Worm (Caenorhabditis elegans) whole organism, L2 larva: ENCODE data around the gene T22D1.18.

ENCODE experiments used
- C34F6.9 ChIP-seq: fragments of 150-350 bp; optimal IDR thresholded peaks from 2 replicates; lab custom pipeline; 2014; ENCODE audit warnings: missing biosample characterization, missing genetic modification characterization
- Y55F3AM.14 ChIP-seq: fragments of 200-800 bp; sonication (Bioruptor generic); optimal IDR thresholded peaks from 2 replicates; lab custom pipeline; 2018; ENCODE audit warnings: mild to moderate bottlenecking, missing genetic modification characterization, missing compliant biosample characterization
- alr-1 ChIP-seq: fragments of 150-350 bp; optimal IDR thresholded peaks from 2 replicates; lab custom pipeline; 2014; ENCODE audit warnings: missing biosample characterization, missing genetic modification characterization
- ama-1 ChIP-seq: fragments of 150-350 bp; optimal IDR thresholded peaks from 2 replicates; lab custom pipeline; 2018; ENCODE audit warnings: inconsistent platforms
- blmp-1 ChIP-seq: sonication (generic microtip); optimal IDR thresholded peaks from 2 replicates; lab custom pipeline; 2017; ENCODE audit warnings: missing genetic modification characterization, mild to moderate bottlenecking, missing compliant biosample characterization, antibody characterized with exemption, moderate library complexity; ENCODE audit not compliant: insufficient read depth
- ceh-16 ChIP-seq: fragments of 150-350 bp; optimal IDR thresholded peaks from 2 replicates; lab custom pipeline; 2014; ENCODE audit warnings: missing biosample characterization, missing genetic modification characterization
- ceh-82 ChIP-seq: fragments of 150-350 bp; optimal IDR thresholded peaks from 2 replicates; lab custom pipeline; 2014; ENCODE audit warnings: missing biosample characterization, missing genetic modification characterization
- dmd-4 ChIP-seq: sonication (generic microtip); optimal IDR thresholded peaks from 2 replicates; lab custom pipeline; 2017; ENCODE audit warnings: missing biosample characterization, missing genetic modification characterization
- egl-27 ChIP-seq: sonication (generic microtip); optimal IDR thresholded peaks from 3 replicates; lab custom pipeline; 2017; ENCODE audit warnings: missing biosample characterization, missing genetic modification reagents, missing genetic modification characterization
- elt-1 ChIP-seq: fragments of 150-350 bp; optimal IDR thresholded peaks from 2 replicates; lab custom pipeline; 2014; ENCODE audit warnings: missing biosample characterization, missing genetic modification characterization
- elt-3 ChIP-seq: sonication (generic microtip); optimal IDR thresholded peaks from 2 replicates; lab custom pipeline; 2017; ENCODE audit warnings: missing biosample characterization, missing genetic modification characterization
- gmeb-1 ChIP-seq: fragments of 150-350 bp; optimal IDR thresholded peaks from 2 replicates; lab custom pipeline; 2014; ENCODE audit warnings: missing biosample characterization, missing genetic modification characterization
- lin-11 ChIP-seq: fragments of 150-350 bp; sonication (generic microtip); optimal IDR thresholded peaks from 2 replicates; lab custom pipeline; 2014; ENCODE audit warnings: missing biosample characterization, missing genetic modification characterization, inconsistent platforms, mixed read lengths
- lsy-2 ChIP-seq, 2 experiments: fragments of 150-350 bp in 1 of 2; sonication (generic microtip) in 1 of 2; optimal IDR thresholded peaks; 2 replicates each; lab custom pipeline; 2014 to 2017; ENCODE audit warnings: missing biosample characterization in 2 of 2, missing genetic modification characterization in 2 of 2
- mab-5 ChIP-seq: fragments of 150-350 bp; optimal IDR thresholded peaks from 2 replicates; lab custom pipeline; 2014; ENCODE audit warnings: missing biosample characterization, missing genetic modification characterization
- mdl-1 ChIP-seq, 2 experiments: fragments of 150-350 bp in 1 of 2; sonication (generic microtip) in 1 of 2; optimal IDR thresholded peaks; 2 replicates each; lab custom pipeline; 2017; ENCODE audit warnings: missing biosample characterization in 2 of 2, missing genetic modification characterization in 2 of 2
- nhr-10 ChIP-seq: sonication (generic microtip); optimal IDR thresholded peaks from 2 replicates; lab custom pipeline; 2017; ENCODE audit warnings: missing biosample characterization, missing genetic modification characterization
- nhr-12 ChIP-seq: fragments of 150-350 bp; optimal IDR thresholded peaks from 2 replicates; lab custom pipeline; 2014; ENCODE audit warnings: missing biosample characterization, missing genetic modification characterization
- nhr-129 ChIP-seq: fragments of 150-350 bp; optimal IDR thresholded peaks from 2 replicates; lab custom pipeline; 2014; ENCODE audit warnings: missing biosample characterization, missing genetic modification characterization
- nhr-21 ChIP-seq: fragments of 150-350 bp; optimal IDR thresholded peaks from 2 replicates; lab custom pipeline; 2014; ENCODE audit warnings: missing biosample characterization, missing genetic modification characterization
- nhr-237 ChIP-seq: fragments of 150-350 bp; optimal IDR thresholded peaks from 2 replicates; lab custom pipeline; 2014; ENCODE audit warnings: missing biosample characterization, missing genetic modification characterization
- nhr-25 ChIP-seq: fragments of 150-350 bp; sonication (generic microtip); optimal IDR thresholded peaks from 3 replicates; lab custom pipeline; 2014; ENCODE audit warnings: missing biosample characterization, missing genetic modification characterization
- nhr-77 ChIP-seq: fragments of 150-350 bp; optimal IDR thresholded peaks from 2 replicates; lab custom pipeline; 2014; ENCODE audit warnings: missing biosample characterization, missing genetic modification characterization
- peb-1 ChIP-seq: fragments of 150-350 bp; optimal IDR thresholded peaks from 2 replicates; lab custom pipeline; 2014; ENCODE audit warnings: missing biosample characterization, missing genetic modification characterization
- sem-4 ChIP-seq: fragments of 150-350 bp; optimal IDR thresholded peaks from 2 replicates; lab custom pipeline; 2014; ENCODE audit warnings: missing biosample characterization, missing genetic modification reagents, missing genetic modification characterization
- skn-1 ChIP-seq: sonication (generic microtip); optimal IDR thresholded peaks from 2 replicates; lab custom pipeline; 2017; ENCODE audit warnings: missing biosample characterization, missing genetic modification characterization
- sma-3 ChIP-seq: sonication (generic microtip); optimal IDR thresholded peaks from 2 replicates; lab custom pipeline; 2016; ENCODE audit warnings: missing genetic modification reagents, missing genetic modification characterization, missing compliant biosample characterization
- sma-9 ChIP-seq, 2 experiments: fragments of 150-350 bp in 1 of 2; sonication (generic microtip) in 1 of 2; optimal IDR thresholded peaks; 2 replicates each; lab custom pipeline; 2014 to 2016; ENCODE audit warnings: missing genetic modification characterization in 2 of 2, mild to moderate bottlenecking in 1 of 2, missing biosample characterization in 1 of 2, missing compliant biosample characterization in 1 of 2, missing genetic modification reagents in 1 of 2, moderate library complexity in 1 of 2
- snpc-4 ChIP-seq: fragments of 150-350 bp; optimal IDR thresholded peaks from 2 replicates; lab custom pipeline; 2014; ENCODE audit warnings: missing biosample characterization, missing genetic modification characterization
- unc-39 ChIP-seq: fragments of 150-350 bp; optimal IDR thresholded peaks from 2 replicates; lab custom pipeline; 2014; ENCODE audit warnings: missing biosample characterization, missing genetic modification characterization
- unc-55 ChIP-seq: fragments of 150-350 bp; sonication (generic microtip); optimal IDR thresholded peaks from 3 replicates; lab custom pipeline; 2014; ENCODE audit warnings: missing biosample characterization, missing genetic modification reagents, missing genetic modification characterization
- zag-1 ChIP-seq: fragments of 150-350 bp; optimal IDR thresholded peaks from 2 replicates; lab custom pipeline; 2014; ENCODE audit warnings: missing biosample characterization, missing genetic modification characterization
- ztf-4 ChIP-seq: fragments of 150-350 bp; optimal IDR thresholded peaks from 2 replicates; lab custom pipeline; 2014; ENCODE audit warnings: missing biosample characterization, missing genetic modification characterization

Gene T22D1.18

ce11 chrIV:6905947-6906489, 13.9 kb downstream of the T22D1.18 start, which contains the start of the genes T22D1.17 and T22D1.8:
TSS of gene T22D1.17 (plus strand) at chrIV:6905997.
TSS of gene T22D1.8 (minus strand) at chrIV:6906348.
- peak; percentile 2 for TF ChIP-seq nhr-21 (tag; lab: Kevin White, UChicago)
- TF ChIP-seq zag-1: no peak
- no peak for TF ChIP-seq ama-1 (lab: Kevin White, UChicago)
- TF ChIP-seq nhr-25: peak; percentile 62
- TF ChIP-seq, all 48 proteins: peak for 2

DNA sequence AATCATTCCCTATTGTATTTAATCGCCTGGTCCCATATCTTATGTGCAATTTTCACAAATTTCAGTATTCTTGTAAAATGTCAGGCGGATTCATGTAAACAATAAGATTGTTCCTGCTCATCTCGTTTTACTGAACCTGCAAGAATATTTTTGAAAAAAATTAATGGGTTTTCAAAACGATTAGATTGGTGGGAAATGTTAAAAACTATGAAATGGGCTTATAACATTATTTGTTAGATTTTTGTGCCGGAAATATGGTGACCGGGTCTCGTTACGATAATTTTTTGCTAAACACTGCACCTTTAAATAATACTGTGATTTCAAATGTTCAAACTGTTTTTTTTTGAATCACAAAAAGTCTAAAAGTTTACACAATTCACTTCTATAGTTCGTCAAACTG, 14.5 kb downstream of the T22D1.18 start:
- TF ChIP-seq mab-5 (tag; lab: Kevin White, UChicago) (no peak), nhr-77 (tag; lab: Kevin White, UChicago) (no peak), nhr-12 (no peak), nhr-10 (tag; lab: Kevin White, UChicago) (no peak)

DNA sequence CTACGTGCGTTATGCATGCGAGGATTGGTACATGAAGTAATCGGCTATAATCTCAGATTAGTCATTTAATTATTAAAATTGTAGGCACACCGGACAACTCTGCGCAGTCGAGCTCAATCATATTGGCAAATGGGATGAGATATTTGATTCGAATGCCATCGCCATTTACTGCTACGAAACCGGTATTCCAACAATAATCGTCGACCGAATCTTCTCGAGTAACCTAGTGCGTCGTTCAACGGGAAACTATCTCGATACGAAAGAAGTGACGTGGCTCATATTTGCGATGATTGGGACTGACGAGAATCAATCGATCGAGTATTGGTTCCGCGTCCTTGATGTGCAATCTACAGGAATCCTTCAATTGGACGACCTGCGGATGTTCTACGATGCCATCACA, 15.4 kb downstream of the T22D1.18 start:
- TF ChIP-seq ama-1 (lab: Kevin White, UChicago): no peak
- no peak for TF ChIP-seq elt-1 (tag; lab: Kevin White, UChicago)
- no peak for TF ChIP-seq sma-3 (GFP tag; lab: Kevin White, UChicago)
- no peak for TF ChIP-seq mdl-1 (tag; optimal IDR thresholded peaks at IDR 0.05; lab: Kevin White, UChicago)
- TF ChIP-seq sma-9 (GFP tag; optimal IDR thresholded peaks at IDR 0.05; lab: Kevin White, UChicago): no peak
- no peak for TF ChIP-seq sma-9 (tag; optimal IDR thresholded peaks at IDR 0.05; lab: Kevin White, UChicago)
- no peak for TF ChIP-seq peb-1 (tag; lab: Kevin White, UChicago)
- TF ChIP-seq unc-39 (tag; lab: Kevin White, UChicago): no peak
- no peak for TF ChIP-seq alr-1 (tag; lab: Kevin White, UChicago)
- TF ChIP-seq egl-27 (tag; lab: Kevin White, UChicago): no peak
- no peak for TF ChIP-seq ceh-16 (tag; lab: Kevin White, UChicago)
- TF ChIP-seq, all 48 proteins: peak for 0

DNA sequence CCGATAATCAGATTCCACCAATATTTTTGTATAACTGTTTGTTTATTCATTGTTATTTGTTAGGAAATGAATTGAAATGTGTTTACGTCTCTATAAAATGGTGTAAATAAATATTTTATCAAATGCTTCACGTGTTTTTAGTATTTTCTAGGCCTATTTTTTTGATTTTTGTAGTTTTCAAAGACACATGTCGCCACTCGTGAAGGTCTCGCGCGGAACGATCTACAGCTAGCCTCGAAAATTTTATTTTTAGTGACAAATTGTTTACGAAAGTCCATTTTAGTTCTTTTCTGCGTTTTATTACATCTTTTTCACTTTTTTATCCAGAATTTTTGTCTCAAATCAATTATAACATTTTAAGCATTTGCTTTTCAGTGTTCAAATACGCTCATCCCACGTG, 16.4 kb downstream of the T22D1.18 start, which contains the start of gene T22D1.5:
Gene T22D1.5, plus strand, starts transcription at position 376 of the 400 bp plus-strand sequence.
- no peak for TF ChIP-seq Y55F3AM.14 (GFP tag; lab: Kevin White, UChicago)
- no peak for TF ChIP-seq nhr-237 (tag; lab: Kevin White, UChicago)
- no peak for TF ChIP-seq lin-11 (tag; lab: Kevin White, UChicago)
- no peak for TF ChIP-seq elt-1 (tag; lab: Kevin White, UChicago)
- no peak for TF ChIP-seq C34F6.9
- TF ChIP-seq skn-1 (tag; lab: Kevin White, UChicago): no peak
- TF ChIP-seq nhr-129 (tag; lab: Kevin White, UChicago): no peak
- TF ChIP-seq elt-3 (tag; lab: Kevin White, UChicago): no peak
- TF ChIP-seq snpc-4 (tag; lab: Kevin White, UChicago): no peak

ce11 chrIV:6887601-6888099, 32.3 kb downstream of the T22D1.18 start, which contains the start of the genes T05A12.3 and T05A12.4:
TSS of gene T05A12.3 (minus strand) at chrIV:6887651.
TSS of gene T05A12.4 (plus strand) at chrIV:6887948.
- TF ChIP-seq gmeb-1: peak; percentile 4
- no peak for TF ChIP-seq ceh-16 (tag; lab: Kevin White, UChicago)
- TF ChIP-seq blmp-1 (tag; lab: Kevin White, UChicago): peak; percentile 30
- TF ChIP-seq mdl-1 (tag; optimal IDR thresholded peaks at IDR 0.05; lab: Kevin White, UChicago): no peak
- TF ChIP-seq sem-4 (tag; lab: Kevin White, UChicago): peak; percentile 19
- TF ChIP-seq ztf-4: no peak
- no peak for TF ChIP-seq skn-1 (tag; lab: Kevin White, UChicago)
- TF ChIP-seq unc-55 (GFP tag; lab: Kevin White, UChicago): no peak
- peak; percentile 7 for TF ChIP-seq sma-3 (GFP tag; lab: Kevin White, UChicago)
- no peak for TF ChIP-seq mab-5 (tag; lab: Kevin White, UChicago)
- TF ChIP-seq alr-1 (tag; lab: Kevin White, UChicago): no peak
- TF ChIP-seq nhr-12: no peak
- TF ChIP-seq dmd-4 (tag; lab: Kevin White, UChicago): no peak
- no peak for TF ChIP-seq zag-1
- no peak for TF ChIP-seq ceh-82
- TF ChIP-seq lsy-2 (tag; optimal IDR thresholded peaks at IDR 0.05; lab: Kevin White, UChicago): no peak
- TF ChIP-seq sma-9 (GFP tag; optimal IDR thresholded peaks at IDR 0.05; lab: Kevin White, UChicago): no peak
- no peak for TF ChIP-seq sma-9 (tag; optimal IDR thresholded peaks at IDR 0.05; lab: Kevin White, UChicago)
- TF ChIP-seq C34F6.9: peak; percentile 73
- TF ChIP-seq elt-3 (tag; lab: Kevin White, UChicago): no peak
